Worm (Caenorhabditis elegans) whole organism, late embryonic: ENCODE results near the gene nlp-76.

Source experiments
- Y22D7AL.16 ChIP-seq: sonication (generic microtip); optimal IDR thresholded peaks from 2 replicates; lab custom pipeline; 2016; ENCODE audit warnings: missing genetic modification characterization, missing compliant biosample characterization
- ceh-19 ChIP-seq: fragments of 200-800 bp; sonication (Bioruptor generic); optimal IDR thresholded peaks from 2 replicates; lab custom pipeline; 2018; ENCODE audit warnings: mild to moderate bottlenecking, missing genetic modification characterization, missing compliant biosample characterization
- ceh-24 ChIP-seq: sonication (generic microtip); optimal IDR thresholded peaks from 2 replicates; lab custom pipeline; 2016; ENCODE audit warnings: mild to moderate bottlenecking, missing genetic modification characterization, missing compliant biosample characterization
- dmd-4 ChIP-seq: sonication (generic microtip); optimal IDR thresholded peaks from 2 replicates; lab custom pipeline; 2016; ENCODE audit warnings: borderline replicate concordance, missing genetic modification characterization, missing compliant biosample characterization
- dve-1 ChIP-seq: sonication (generic microtip); optimal IDR thresholded peaks from 2 replicates; lab custom pipeline; 2017; ENCODE audit warnings: antibody characterized with exemption, mild to moderate bottlenecking, missing genetic modification characterization, missing compliant biosample characterization
- ets-4 ChIP-seq: sonication (generic microtip); optimal IDR thresholded peaks from 2 replicates; lab custom pipeline; 2016; ENCODE audit warnings: missing genetic modification characterization, missing compliant biosample characterization
- hlh-30 ChIP-seq: sonication (generic microtip); optimal IDR thresholded peaks from 2 replicates; lab custom pipeline; 2017; ENCODE audit warnings: antibody characterized with exemption, missing genetic modification characterization, missing compliant biosample characterization; ENCODE audit not compliant: insufficient read depth
- nhr-232 ChIP-seq: sonication (generic microtip); optimal IDR thresholded peaks from 2 replicates; lab custom pipeline; 2016; ENCODE audit warnings: missing genetic modification characterization, missing compliant biosample characterization
- npax-4 ChIP-seq: sonication (generic microtip); optimal IDR thresholded peaks from 2 replicates; lab custom pipeline; 2016; ENCODE audit warnings: missing genetic modification characterization, missing compliant biosample characterization
- pag-3 ChIP-seq: sonication (generic microtip); optimal IDR thresholded peaks from 2 replicates; lab custom pipeline; 2016; ENCODE audit warnings: missing compliant biosample characterization, missing genetic modification characterization, borderline replicate concordance
- pros-1 ChIP-seq: fragments of 150-350 bp; optimal IDR thresholded peaks from 2 replicates; lab custom pipeline; 2014; ENCODE audit warnings: missing biosample characterization, missing genetic modification reagents, missing genetic modification characterization
- tbx-2 ChIP-seq: sonication (generic microtip); optimal IDR thresholded peaks from 2 replicates; lab custom pipeline; 2016; ENCODE audit warnings: missing genetic modification characterization, missing compliant biosample characterization

DNA sequence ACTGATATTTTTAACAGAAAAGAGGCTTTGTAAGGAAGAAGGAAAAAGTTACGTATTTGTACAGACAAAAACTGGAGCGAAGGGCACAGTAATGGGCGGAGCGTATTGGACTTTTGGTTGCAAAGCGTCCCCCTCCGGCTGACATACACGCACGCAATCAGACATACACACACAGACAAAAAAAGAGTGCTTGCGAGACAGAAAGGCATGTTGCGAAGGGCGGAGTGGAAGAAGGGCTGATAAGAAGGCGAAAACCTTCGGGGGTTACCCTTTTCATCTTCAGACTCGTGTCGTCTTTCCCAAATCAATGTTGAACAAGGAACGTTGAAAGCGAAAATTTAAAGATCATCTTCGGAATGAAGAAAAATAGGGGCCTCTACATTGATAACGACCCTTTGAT, 33.1 kb downstream of the nlp-76 start:
- TF ChIP-seq npax-4 (tag; lab: Kevin White, UChicago), result no peak
- no peak for TF ChIP-seq ceh-24 (tag; lab: Kevin White, UChicago)
- TF ChIP-seq nhr-232 (tag; lab: Kevin White, UChicago), result no peak
- no peak for TF ChIP-seq Y22D7AL.16 (tag; lab: Kevin White, UChicago)
- no peak for TF ChIP-seq dmd-4 (tag; lab: Kevin White, UChicago)
- TF ChIP-seq pag-3 (tag; lab: Kevin White, UChicago), result no peak
- no peak for TF ChIP-seq pros-1 (tag; lab: Kevin White, UChicago)
- TF ChIP-seq hlh-30 (tag; lab: Kevin White, UChicago), result no peak
- TF ChIP-seq tbx-2, result no peak
- no peak for TF ChIP-seq ets-4 (tag; lab: Kevin White, UChicago)
- TF ChIP-seq dve-1 (tag; lab: Kevin White, UChicago), result no peak
- no peak for TF ChIP-seq ceh-19 (GFP tag; lab: Kevin White, UChicago)
